Worm (Caenorhabditis elegans) whole organism, L3 larva: ENCODE data around the gene cdkl-1.

Experiments used
- aly-2 ChIP-seq: fragments of 150-350 bp; optimal IDR thresholded peaks from 2 replicates; lab custom pipeline; 2014; ENCODE audit warnings: missing biosample characterization, missing genetic modification characterization
- egl-27 ChIP-seq: sonication (generic microtip); optimal IDR thresholded peaks from 4 replicates; lab custom pipeline; 2017; ENCODE audit warnings: missing biosample characterization, missing genetic modification reagents, missing genetic modification characterization
- fkh-2 ChIP-seq: fragments of 150-350 bp; optimal IDR thresholded peaks from 2 replicates; lab custom pipeline; 2014; ENCODE audit warnings: missing biosample characterization, missing genetic modification reagents, missing genetic modification characterization
- nhr-23 ChIP-seq: fragments of 150-350 bp; optimal IDR thresholded peaks from 2 replicates; lab custom pipeline; 2014; ENCODE audit warnings: missing biosample characterization, missing genetic modification reagents, missing genetic modification characterization
- nhr-237 ChIP-seq: fragments of 150-350 bp; optimal IDR thresholded peaks from 2 replicates; lab custom pipeline; 2014; ENCODE audit warnings: missing biosample characterization, missing genetic modification characterization
- nhr-43 ChIP-seq: sonication (generic microtip); optimal IDR thresholded peaks from 2 replicates; lab custom pipeline; 2016; ENCODE audit warnings: mild to moderate bottlenecking, missing genetic modification characterization, missing compliant biosample characterization; ENCODE audit not compliant: poor library complexity, severe bottlenecking
- snpc-4 ChIP-seq: fragments of 150-350 bp; optimal IDR thresholded peaks from 2 replicates; lab custom pipeline; 2014; ENCODE audit warnings: missing biosample characterization, missing genetic modification characterization
- unc-39 ChIP-seq: sonication (generic microtip); optimal IDR thresholded peaks from 4 replicates; lab custom pipeline; 2017; ENCODE audit warnings: missing biosample characterization, missing genetic modification characterization
- unc-62 ChIP-seq: fragments of 150-350 bp; sonication (generic microtip); optimal IDR thresholded peaks from 4 replicates; lab custom pipeline; 2014; ENCODE audit warnings: missing biosample characterization, missing genetic modification reagents, missing genetic modification characterization

- TF ChIP-seq snpc-4 (tag; lab: Kevin White, UChicago) (peak; percentile 28), fkh-2 (tag; lab: Kevin White, UChicago) (no peak), nhr-43 (tag; lab: Kevin White, UChicago) (no peak), nhr-23 (tag; lab: Kevin White, UChicago) (peak; percentile 26), unc-62 (no peak), nhr-237 (tag; lab: Kevin White, UChicago) (no peak), egl-27 (tag; lab: Kevin White, UChicago) (no peak), unc-39 (tag; lab: Kevin White, UChicago) (no peak), aly-2 (tag; lab: Kevin White, UChicago) (no peak)
Observed at ce11 chrV:11075209-11076027, 23.3 kb upstream of the cdkl-1 start.
